Fruit fly (Drosophila melanogaster) whole organism, embryonic: ENCODE data around the gene CG6012.

Experiments
- B-H2 ChIP-seq: fragments of 200-800 bp; sonication (Bioruptor generic); optimal IDR thresholded peaks from 2 replicates; lab custom pipeline; 2018; ENCODE audit warnings: missing biosample characterization, mild to moderate bottlenecking, missing genetic modification characterization
- Bgb ChIP-seq: fragments of 200-800 bp; sonication (Bioruptor generic); IDR thresholded peaks from 2 replicates; pipeline ENCODE4 v1.3.6; 2022; ENCODE audit warnings: missing biosample characterization, missing genetic modification characterization; ENCODE audit not compliant: partially characterized antibody
- Bteb2 ChIP-seq: fragments of 200-800 bp; sonication (Bioruptor generic); optimal IDR thresholded peaks from 2 replicates; lab custom pipeline; 2016; ENCODE audit warnings: missing biosample characterization, missing genetic modification characterization
- CG10565 ChIP-seq: fragments of 200-800 bp; sonication (Bioruptor generic); optimal IDR thresholded peaks from 3 replicates; lab custom pipeline; 2016; ENCODE audit warnings: missing biosample characterization, mild to moderate bottlenecking, missing genetic modification characterization
- CG11504 ChIP-seq: fragments of 200-800 bp; sonication (Bioruptor generic); optimal IDR thresholded peaks from 3 replicates; lab custom pipeline; 2019; ENCODE audit warnings: missing biosample characterization, mild to moderate bottlenecking, missing genetic modification characterization, moderate library complexity
- CG11560 ChIP-seq: fragments of 200-800 bp; sonication (Bioruptor generic); IDR thresholded peaks from 3 replicates; pipeline ENCODE4 v1.3.6; 2022; ENCODE audit warnings: missing biosample characterization, missing genetic modification characterization
- CG14710 ChIP-seq: fragments of 200-800 bp; sonication (Bioruptor generic); optimal IDR thresholded peaks from 3 replicates; lab custom pipeline; 2019; ENCODE audit warnings: missing biosample characterization, mild to moderate bottlenecking, missing genetic modification characterization, moderate library complexity
- CG14860 ChIP-seq: fragments of 200-800 bp; sonication (Bioruptor generic); IDR thresholded peaks from 3 replicates; pipeline ENCODE4 v1.3.6; 2022; ENCODE audit warnings: missing biosample characterization, missing genetic modification characterization; ENCODE audit not compliant: partially characterized antibody
- CG15479 ChIP-seq: fragments of 200-800 bp; sonication (Bioruptor generic); optimal IDR thresholded peaks from 3 replicates; lab custom pipeline; 2019; ENCODE audit warnings: missing biosample characterization, mild to moderate bottlenecking, missing genetic modification characterization, moderate library complexity
- CG16863 ChIP-seq: fragments of 200-800 bp; sonication (Bioruptor generic); optimal IDR thresholded peaks from 3 replicates; lab custom pipeline; 2016; ENCODE audit warnings: missing biosample characterization, missing genetic modification characterization
- CG2199 ChIP-seq: fragments of 200-800 bp; sonication (Bioruptor generic); IDR thresholded peaks from 3 replicates; pipeline ENCODE4 v1.3.6; 2022; ENCODE audit warnings: missing biosample characterization, missing genetic modification characterization
- CG2712 ChIP-seq: fragments of 200-800 bp; optimal IDR thresholded peaks from 3 replicates; lab custom pipeline; 2019; ENCODE audit warnings: missing biosample characterization, mild to moderate bottlenecking, missing genetic modification characterization, moderate library complexity
- CG3163 ChIP-seq: fragments of 200-800 bp; sonication (Bioruptor generic); optimal IDR thresholded peaks from 3 replicates; lab custom pipeline; 2016; ENCODE audit warnings: missing biosample characterization, missing genetic modification characterization
- CG33213 ChIP-seq: fragments of 200-800 bp; sonication (Bioruptor generic); optimal IDR thresholded peaks from 3 replicates; lab custom pipeline; 2016; ENCODE audit warnings: missing biosample characterization, missing genetic modification characterization
- CG34224 ChIP-seq: fragments of 200-800 bp; sonication (Bioruptor generic); IDR thresholded peaks from 3 replicates; pipeline ENCODE4 v1.3.6; 2022; ENCODE audit warnings: missing biosample characterization, missing genetic modification characterization; ENCODE audit not compliant: partially characterized antibody
- CG5180 ChIP-seq: fragments of 200-800 bp; sonication (Bioruptor generic); optimal IDR thresholded peaks from 3 replicates; lab custom pipeline; 2017; ENCODE audit warnings: missing biosample characterization, missing genetic modification characterization, mild to moderate bottlenecking, moderate library complexity, missing genetic modification reagents
- CG5953 ChIP-seq: fragments of 200-800 bp; sonication (Bioruptor generic); IDR thresholded peaks from 2 replicates; pipeline ENCODE4 v1.3.6; 2022; ENCODE audit warnings: missing biosample characterization, missing genetic modification characterization
- CG6654 ChIP-seq: fragments of 200-800 bp; sonication (Bioruptor generic); optimal IDR thresholded peaks from 2 replicates; lab custom pipeline; 2017; ENCODE audit warnings: missing biosample characterization, mild to moderate bottlenecking, missing genetic modification characterization
- CG6765 ChIP-seq: fragments of 200-800 bp; sonication (Bioruptor generic); optimal IDR thresholded peaks from 3 replicates; lab custom pipeline; 2017; ENCODE audit warnings: missing biosample characterization, mild to moderate bottlenecking, missing genetic modification characterization
- CG7839 ChIP-seq: fragments of 200-800 bp; sonication (Bioruptor generic); optimal IDR thresholded peaks from 3 replicates; lab custom pipeline; 2018; ENCODE audit warnings: missing biosample characterization, mild to moderate bottlenecking, missing genetic modification characterization, moderate library complexity
- CG7987 ChIP-seq: fragments of 200-800 bp; sonication (Bioruptor generic); optimal IDR thresholded peaks from 2 replicates; lab custom pipeline; 2018; ENCODE audit warnings: missing biosample characterization, mild to moderate bottlenecking, missing genetic modification characterization, moderate library complexity
- CG8924 ChIP-seq: fragments of 200-800 bp; optimal IDR thresholded peaks from 3 replicates; lab custom pipeline; 2019; ENCODE audit warnings: missing biosample characterization, mild to moderate bottlenecking, missing genetic modification characterization, moderate library complexity
- CG9437 ChIP-seq: fragments of 200-800 bp; sonication (Bioruptor generic); optimal IDR thresholded peaks from 2 replicates; lab custom pipeline; 2018; ENCODE audit warnings: missing biosample characterization, mild to moderate bottlenecking, missing genetic modification characterization
- E2f2 ChIP-seq: fragments of 200-800 bp; sonication (Bioruptor generic); IDR thresholded peaks from 2 replicates; pipeline ENCODE4 v1.3.6; 2022; ENCODE audit warnings: missing biosample characterization, missing genetic modification characterization
- H15 ChIP-seq: fragments of 200-800 bp; sonication (Bioruptor generic); IDR thresholded peaks from 3 replicates; pipeline ENCODE4 v1.3.6; 2022; ENCODE audit warnings: missing biosample characterization, missing genetic modification characterization
- H2.0 ChIP-seq: fragments of 200-800 bp; sonication (Bioruptor generic); IDR thresholded peaks from 2 replicates; pipeline ENCODE4 v1.3.6; 2022; ENCODE audit warnings: missing biosample characterization, missing genetic modification characterization
- HmgZ ChIP-seq: fragments of 200-800 bp; sonication (Bioruptor generic); optimal IDR thresholded peaks from 2 replicates; lab custom pipeline; 2018; ENCODE audit warnings: missing biosample characterization, mild to moderate bottlenecking, missing genetic modification characterization
- Jarid2 ChIP-seq: fragments of 200-800 bp; sonication (Bioruptor generic); optimal IDR thresholded peaks from 3 replicates; lab custom pipeline; 2017; ENCODE audit warnings: mild to moderate bottlenecking, missing biosample characterization, missing genetic modification reagents, missing genetic modification characterization
- Med ChIP-seq: fragments of 200-800 bp; sonication (Bioruptor generic); peaks from one replicate; lab custom pipeline; 2016; ENCODE audit warnings: missing biosample characterization, missing genetic modification characterization, mild to moderate bottlenecking, inconsistent platforms, moderate library complexity
- Oli ChIP-seq: fragments of 200-800 bp; sonication (Bioruptor generic); optimal IDR thresholded peaks from 2 replicates; lab custom pipeline; 2018; ENCODE audit warnings: missing biosample characterization, mild to moderate bottlenecking, missing genetic modification characterization, moderate library complexity
- Opbp ChIP-seq: fragments of 200-800 bp; sonication (Bioruptor generic); IDR thresholded peaks from 3 replicates; pipeline ENCODE4 v1.3.6; 2022; ENCODE audit warnings: missing biosample characterization, missing genetic modification characterization; ENCODE audit not compliant: partially characterized antibody
- Side ChIP-seq: fragments of 200-800 bp; sonication (Bioruptor generic); optimal IDR thresholded peaks from 2 replicates; lab custom pipeline; 2016; ENCODE audit warnings: missing biosample characterization, missing genetic modification characterization
- Trl ChIP-seq, 3 experiments: fragments of >200 bp in 2 of 3; fragments of 200-800 bp in 1 of 3; sonication (Bioruptor generic) in 1 of 3; optimal IDR thresholded peaks; 2 replicates in 1 of 3; 3 replicates in 2 of 3; lab custom pipeline; 2016 to 2017; ENCODE audit warnings: missing biosample characterization in 1 of 3, missing genetic modification characterization in 1 of 3
- bowl ChIP-seq: fragments of 200-800 bp; sonication (Bioruptor generic); IDR thresholded peaks from 2 replicates; pipeline ENCODE4 v1.3.6; 2022; ENCODE audit warnings: missing biosample characterization, missing genetic modification characterization
- ci ChIP-seq: fragments of 200-800 bp; sonication (Bioruptor generic); IDR thresholded peaks from 3 replicates; pipeline ENCODE4 v1.3.6; 2022; ENCODE audit warnings: missing biosample characterization, missing genetic modification characterization
- emc ChIP-seq: fragments of 200-800 bp; sonication (Bioruptor generic); optimal IDR thresholded peaks from 2 replicates; lab custom pipeline; 2016; ENCODE audit warnings: missing biosample characterization, missing genetic modification characterization
- fd3F ChIP-seq: fragments of 200-800 bp; sonication (Bioruptor generic); optimal IDR thresholded peaks from 2 replicates; lab custom pipeline; 2018; ENCODE audit warnings: missing biosample characterization, mild to moderate bottlenecking, missing genetic modification characterization, moderate library complexity
- gro ChIP-seq: fragments of 200-800 bp; sonication (Bioruptor generic); optimal IDR thresholded peaks from 2 replicates; lab custom pipeline; 2016; ENCODE audit warnings: missing biosample characterization, missing genetic modification characterization
- ham ChIP-seq: fragments of 200-800 bp; sonication (Bioruptor generic); IDR thresholded peaks from 2 replicates; pipeline ENCODE4 v1.3.6; 2022; ENCODE audit warnings: missing biosample characterization, missing genetic modification characterization
- jing ChIP-seq: fragments of 200-800 bp; sonication (Bioruptor generic); optimal IDR thresholded peaks from 2 replicates; lab custom pipeline; 2018; ENCODE audit warnings: missing biosample characterization, mild to moderate bottlenecking, missing genetic modification characterization
- kay ChIP-seq: fragments of 200-800 bp; sonication (Bioruptor generic); optimal IDR thresholded peaks from 2 replicates; lab custom pipeline; 2016; ENCODE audit warnings: missing biosample characterization, missing genetic modification characterization
- ken ChIP-seq: fragments of 200-800 bp; sonication (Bioruptor generic); IDR thresholded peaks from 3 replicates; pipeline ENCODE4 v1.3.6; 2022; ENCODE audit warnings: missing biosample characterization, missing genetic modification characterization
- mld ChIP-seq: fragments of 200-800 bp; sonication (Bioruptor generic); IDR thresholded peaks from 3 replicates; pipeline ENCODE4 v1.3.6; 2022; ENCODE audit warnings: missing biosample characterization, missing genetic modification characterization; ENCODE audit not compliant: partially characterized antibody
- onecut ChIP-seq: fragments of 200-800 bp; sonication (Bioruptor generic); IDR thresholded peaks from 2 replicates; pipeline ENCODE4 v1.3.6; 2022; ENCODE audit warnings: missing biosample characterization, missing genetic modification characterization
- sens-2 ChIP-seq: fragments of 200-800 bp; sonication (Bioruptor generic); IDR thresholded peaks from 2 replicates; pipeline ENCODE4 v1.3.6; 2022; ENCODE audit warnings: missing biosample characterization, missing genetic modification characterization
- tap ChIP-seq: fragments of 200-800 bp; optimal IDR thresholded peaks from 3 replicates; lab custom pipeline; 2019; ENCODE audit warnings: missing biosample characterization, mild to moderate bottlenecking, missing genetic modification characterization, moderate library complexity
- tll ChIP-seq, 2 experiments: fragments of 200-800 bp in 1 of 2; fragments of >200 bp in 1 of 2; sonication (Bioruptor generic) in 1 of 2; optimal IDR thresholded peaks; 2 replicates each; lab custom pipeline; 2017 to 2019; ENCODE audit warnings: missing biosample characterization in 2 of 2, missing genetic modification characterization in 2 of 2, mild to moderate bottlenecking in 1 of 2, moderate library complexity in 1 of 2
- usp ChIP-seq: fragments of >200 bp; optimal IDR thresholded peaks from 2 replicates; lab custom pipeline; 2017; ENCODE audit warnings: missing biosample characterization, missing genetic modification characterization
- z ChIP-seq: fragments of 200-800 bp; sonication (Bioruptor generic); IDR thresholded peaks from 3 replicates; pipeline ENCODE4 v1.3.6; 2022; ENCODE audit warnings: missing biosample characterization, missing genetic modification characterization

The CG6012 gene

DNA sequence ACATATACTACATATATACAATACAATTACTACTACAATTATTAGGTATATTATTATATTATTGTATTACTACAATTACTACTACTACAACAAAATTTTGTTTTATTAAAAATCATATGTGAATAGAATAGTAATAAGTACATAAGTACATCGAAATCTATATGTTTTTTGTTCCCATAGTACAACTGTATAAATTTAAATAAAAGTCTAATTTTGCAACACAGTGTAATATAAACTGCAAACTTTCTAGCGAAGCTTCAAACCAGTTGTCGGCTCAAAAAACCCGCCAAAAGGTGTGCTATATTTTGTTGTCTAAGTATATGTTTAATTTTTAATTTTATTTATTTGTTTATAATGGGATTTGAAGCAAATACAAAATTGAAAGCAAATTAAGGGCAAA lies 1.7 kb downstream of the CG6012 start (continued):
- peak; percentile 25 for TF ChIP-seq tap (tag; lab: Kevin White, UChicago)
- TF ChIP-seq CG7839 (tag; lab: Kevin White, UChicago): peak; percentile 29
- peak; percentile 45 for TF ChIP-seq CG11504 (tag; lab: Kevin White, UChicago)
- no peak for TF ChIP-seq ci (GFP tag; lab: Robert Waterston, UW)
- TF ChIP-seq CG6765 (GFP tag; lab: Kevin White, UChicago): no peak
- TF ChIP-seq Bteb2 (GFP tag; lab: Kevin White, UChicago): no peak
- peak; percentile 50 for TF ChIP-seq CG2712 (tag; lab: Kevin White, UChicago)
- no peak for TF ChIP-seq ken (GFP tag; lab: Robert Waterston, UW)
- no peak for TF ChIP-seq CG2199 (GFP tag; lab: Robert Waterston, UW)
- TF ChIP-seq CG8924 (tag; lab: Kevin White, UChicago): no peak
- no peak for TF ChIP-seq B-H2 (GFP tag; lab: Kevin White, UChicago)

DNA sequence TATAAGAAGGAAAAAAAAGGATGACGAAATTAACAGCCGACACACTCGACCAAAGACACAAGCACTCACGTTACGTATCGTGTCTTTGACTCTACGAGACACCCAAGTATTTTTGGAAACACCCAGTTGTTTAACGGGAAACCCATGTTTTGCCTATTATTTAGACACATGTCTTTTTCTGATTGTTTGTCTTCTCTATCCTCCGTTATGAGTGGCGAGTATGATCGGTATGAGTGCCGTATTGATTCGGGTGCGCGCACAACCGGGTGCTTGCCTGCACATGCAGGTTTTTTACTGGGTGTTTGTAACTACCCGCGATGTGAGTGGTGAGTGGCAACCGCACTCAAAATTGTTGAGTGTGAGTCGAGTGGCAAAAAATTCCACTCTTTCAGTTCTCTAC lies 2.2 kb downstream of the CG6012 start:
- TF ChIP-seq jing (GFP tag; lab: Kevin White, UChicago) (no peak), CG5953 (GFP tag; lab: Robert Waterston, UW) (no peak), usp (GFP tag; lab: Kevin White, UChicago) (no peak), kay (no peak), H2.0 (no peak), CG11560 (no peak), Bgb (GFP tag; lab: Robert Waterston, UW) (no peak), Side (no peak), CG7987 (GFP tag; lab: Kevin White, UChicago) (no peak), emc (no peak), HmgZ (tag; lab: Kevin White, UChicago) (no peak), mld (GFP tag; lab: Robert Waterston, UW) (no peak), CG15479 (GFP tag; lab: Kevin White, UChicago) (peak; percentile 4), bowl (no peak), CG2199 (GFP tag; lab: Robert Waterston, UW) (peak; percentile 98), Med (GFP tag; lab: Kevin White, UChicago) (peak; percentile 75), CG16863 (GFP tag; lab: Kevin White, UChicago) (no peak), CG14860 (GFP tag; lab: Robert Waterston, UW) (no peak), sens-2 (GFP tag; lab: Robert Waterston, UW) (no peak), CG3163 (GFP tag; lab: Kevin White, UChicago) (peak; percentile 21), Trl (optimal IDR thresholded peaks at IDR 0.05; lab: Kevin White, UChicago) (no peak), Trl (GFP tag; optimal IDR thresholded peaks at IDR 0.05; lab: Kevin White, UChicago) (no peak), E2f2 (GFP tag; lab: Robert Waterston, UW) (no peak), Oli (tag; lab: Kevin White, UChicago) (no peak), ham (GFP tag; lab: Robert Waterston, UW) (no peak), CG6654 (GFP tag; lab: Kevin White, UChicago) (no peak), z (peak; percentile 94), CG33213 (no peak), tll (GFP tag; optimal IDR thresholded peaks at IDR 0.05; lab: Kevin White, UChicago) (peak in 1 of 2 experiments; percentile 51), H15 (no peak), onecut (GFP tag; lab: Robert Waterston, UW) (no peak), CG14710 (tag; lab: Kevin White, UChicago) (no peak), CG34224 (no peak), Opbp (no peak), gro (GFP tag; lab: Kevin White, UChicago) (no peak), CG10565 (GFP tag; lab: Kevin White, UChicago) (no peak), Jarid2 (GFP tag; lab: Kevin White, UChicago) (no peak), CG5180 (GFP tag; lab: Kevin White, UChicago) (no peak), CG9437 (GFP tag; lab: Kevin White, UChicago) (peak; percentile 79), fd3F (GFP tag; lab: Kevin White, UChicago) (no peak)
